Worm (Caenorhabditis elegans) whole organism, L1 larva: Measurements from ENCODE around the gene D2007.2.

Experiments
- lin-13 ChIP-seq: fragments of 150-350 bp; optimal IDR thresholded peaks from 2 replicates; lab custom pipeline; 2014; ENCODE audit warnings: missing biosample characterization, missing genetic modification reagents, missing genetic modification characterization
- lin-39 ChIP-seq: fragments of 150-350 bp; optimal IDR thresholded peaks from 2 replicates; lab custom pipeline; 2014; ENCODE audit warnings: missing biosample characterization, missing genetic modification reagents, missing genetic modification characterization
- lsy-2 ChIP-seq, 2 experiments: fragments of 150-350 bp; optimal IDR thresholded peaks; 2 replicates each; lab custom pipeline; 2014; ENCODE audit warnings: missing biosample characterization in 2 of 2, missing genetic modification characterization in 2 of 2
- mab-9 ChIP-seq: fragments of 200-800 bp; sonication (Bioruptor generic); IDR thresholded peaks from 2 replicates; pipeline ENCODE4 v1.3.6; 2022; ENCODE audit warnings: missing genetic modification reagents, missing genetic modification characterization, missing compliant biosample characterization
- mdl-1 ChIP-seq, 2 experiments: fragments of 150-350 bp; optimal IDR thresholded peaks; 2 replicates each; lab custom pipeline; 2014 to 2017; ENCODE audit warnings: missing biosample characterization in 2 of 2, missing genetic modification characterization in 2 of 2, inconsistent platforms in 1 of 2
- nhr-11 ChIP-seq: fragments of 150-350 bp; optimal IDR thresholded peaks from 2 replicates; lab custom pipeline; 2014; ENCODE audit warnings: missing biosample characterization, missing genetic modification characterization
- nhr-71 ChIP-seq: sonication (generic microtip); optimal IDR thresholded peaks from 2 replicates; lab custom pipeline; 2016; ENCODE audit warnings: mild to moderate bottlenecking, missing genetic modification characterization, moderate library complexity, missing compliant biosample characterization
- nhr-76 ChIP-seq: sonication (generic microtip); optimal IDR thresholded peaks from 2 replicates; lab custom pipeline; 2017; ENCODE audit warnings: missing biosample characterization, missing genetic modification characterization

DNA sequence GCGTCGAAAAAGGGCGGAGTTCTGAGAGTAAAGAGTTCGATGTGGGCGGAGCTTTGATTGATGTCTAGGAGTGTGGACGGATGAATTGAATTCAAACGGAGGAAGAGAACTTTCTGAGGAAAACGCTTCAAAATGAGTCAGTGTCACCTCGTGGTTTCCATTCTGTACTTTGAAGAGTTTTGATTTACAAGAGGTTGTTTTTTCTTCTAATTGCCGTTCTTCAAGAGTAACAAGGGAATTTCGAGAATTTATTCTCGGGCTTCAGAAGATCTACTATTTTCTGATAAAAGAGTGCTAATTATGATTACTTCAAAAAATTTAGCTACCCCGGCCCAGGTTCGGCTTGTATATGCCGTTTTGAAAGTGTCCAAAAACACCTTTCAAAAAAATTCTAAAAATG is 27.5 kb downstream of the D2007.2 start, which contains the start of gene C50C3.12:
- TF ChIP-seq nhr-76 (tag; lab: Kevin White, UChicago): no peak
- TF ChIP-seq lin-39 (tag; lab: Kevin White, UChicago): no peak
- TF ChIP-seq nhr-71: no peak
- TF ChIP-seq lsy-2 (tag; optimal IDR thresholded peaks at IDR 0.05; lab: Kevin White, UChicago): no peak
- no peak for TF ChIP-seq nhr-11 (tag; lab: Kevin White, UChicago)
- TF ChIP-seq lin-13 (GFP tag; lab: Kevin White, UChicago): no peak
- TF ChIP-seq mab-9: no peak
- no peak for TF ChIP-seq mdl-1 (tag; optimal IDR thresholded peaks at IDR 0.05; lab: Kevin White, UChicago)
